Fruit fly (Drosophila melanogaster): ENCODE results near the gene Ir76b.

Gene Ir76b

DNA sequence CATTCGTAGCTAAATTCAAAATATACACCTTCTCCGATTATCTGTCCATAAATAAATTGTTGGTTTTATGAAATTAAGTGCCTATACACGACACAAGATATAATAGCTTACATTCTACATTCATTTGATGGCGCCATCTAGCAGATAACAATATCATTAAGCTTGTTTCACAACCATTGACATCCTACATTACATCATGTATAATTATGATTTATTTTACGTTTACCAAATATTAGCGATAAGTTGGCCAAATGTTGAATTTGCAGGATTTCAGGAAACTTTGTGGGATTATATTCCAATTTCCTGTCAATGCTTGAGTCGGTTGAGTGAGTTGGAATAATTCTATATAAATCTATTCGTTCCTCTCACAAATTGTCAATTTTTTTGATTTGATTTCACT, 14.0 kb downstream of the Ir76b start:
- TF ChIP-seq CG14711 (tag; optimal IDR thresholded peaks at IDR 0.05): no peak
- peak; percentile 1 for TF ChIP-seq Hr96 (GFP tag; optimal IDR thresholded peaks at IDR 0.05)
- no peak for TF ChIP-seq ovo (GFP tag; optimal IDR thresholded peaks at IDR 0.05)
- TF ChIP-seq bab1 (GFP tag; optimal IDR thresholded peaks at IDR 0.05): no peak

DNA sequence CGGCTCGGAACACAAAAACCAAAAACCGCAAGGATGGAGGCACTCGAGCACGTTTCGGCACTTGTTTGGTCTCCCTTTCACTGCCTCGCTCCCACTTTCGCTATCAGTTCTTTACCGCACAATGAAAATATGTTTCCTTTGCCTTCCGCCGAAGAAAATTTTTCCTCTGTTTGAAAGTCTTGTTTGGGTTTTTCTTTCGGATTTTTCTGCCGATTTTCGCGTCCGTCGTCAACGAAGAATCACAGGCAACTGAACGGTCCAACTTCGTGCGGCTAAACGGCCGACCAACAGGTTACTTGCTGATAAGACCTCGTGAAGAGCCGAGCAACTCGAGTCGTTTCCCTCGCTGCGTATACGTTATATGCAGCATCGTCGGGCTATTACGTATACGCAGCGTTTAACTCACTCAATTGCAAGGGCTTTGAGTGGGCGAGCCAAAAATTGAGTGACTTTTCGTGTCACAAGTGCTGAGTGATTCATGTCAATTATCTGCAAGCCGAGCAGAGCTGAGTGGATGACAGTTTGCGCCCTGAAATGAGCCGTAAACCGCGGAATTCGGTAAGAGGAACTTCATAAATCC, 22.5 kb downstream of the Ir76b start, which contains the start of gene sNPF-R:
Gene sNPF-R, minus strand, starts transcription at position 253 of the 580 bp plus-strand sequence.
- no peak for TF ChIP-seq Clk (GFP tag; optimal IDR thresholded peaks at IDR 0.05)
- TF ChIP-seq Hr96 (GFP tag; optimal IDR thresholded peaks at IDR 0.05): no peak
- TF ChIP-seq ovo (GFP tag; optimal IDR thresholded peaks at IDR 0.05): no peak
- TF ChIP-seq pad (GFP tag; optimal IDR thresholded peaks at IDR 0.05): no peak
- no peak for TF ChIP-seq CG7101 (tag; optimal IDR thresholded peaks at IDR 0.05)
- TF ChIP-seq cnc (optimal IDR thresholded peaks at IDR 0.05): no peak
- TF ChIP-seq kay (GFP tag; ENCODE audit: borderline replicate concordance): no peak
- TF ChIP-seq toe (GFP tag; optimal IDR thresholded peaks at IDR 0.05): no peak
- TF ChIP-seq CG1620 (GFP tag; optimal IDR thresholded peaks at IDR 0.05): no peak
- no peak for TF ChIP-seq cic (GFP tag; optimal IDR thresholded peaks at IDR 0.05)

dm6 chr3L:20085035-20085434, 26.3 kb downstream of the Ir76b start:
- TF ChIP-seq CG7101 (tag; optimal IDR thresholded peaks at IDR 0.05) (no peak), kay (GFP tag; ENCODE audit: borderline replicate concordance) (no peak), CG33017 (tag; optimal IDR thresholded peaks at IDR 0.05) (no peak), bab1 (GFP tag; optimal IDR thresholded peaks at IDR 0.05) (no peak), CG12768 (GFP tag; optimal IDR thresholded peaks at IDR 0.05) (no peak)

DNA sequence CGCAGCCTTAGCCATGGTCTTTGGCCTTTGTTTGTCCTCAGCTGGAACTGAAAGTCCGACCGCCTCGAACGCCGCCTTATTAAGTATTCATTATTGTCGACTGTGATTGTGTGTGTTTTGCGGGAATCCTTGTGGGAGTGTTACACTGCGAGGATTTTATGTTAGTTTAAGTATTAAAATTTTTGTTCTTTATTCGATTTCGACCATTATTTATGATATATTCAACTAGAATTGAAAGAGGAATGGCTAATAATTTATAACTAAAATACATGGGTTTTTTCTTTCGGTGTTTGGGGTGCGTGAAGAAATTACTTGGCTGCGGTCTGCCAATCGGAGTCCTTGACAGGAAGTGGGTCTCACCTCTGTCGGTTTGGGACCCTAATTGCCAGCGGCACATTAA, 48.8 kb downstream of the Ir76b start:
- TF ChIP-seq pad (GFP tag; optimal IDR thresholded peaks at IDR 0.05): no peak
- TF ChIP-seq Mnt (GFP tag; optimal IDR thresholded peaks at IDR 0.05): no peak
- TF ChIP-seq bab1 (GFP tag; optimal IDR thresholded peaks at IDR 0.05): no peak
- TF ChIP-seq CG7045 (GFP tag; optimal IDR thresholded peaks at IDR 0.05): no peak
